Fruit fly (Drosophila melanogaster): ENCODE results near the gene CG2202.

The CG2202 gene

dm6 chrX:10814113-10814512 lies 34.4 kb upstream of the CG2202 start (continued):
- TF ChIP-seq chinmo (GFP tag; IDR thresholded peaks at IDR 0.05; ENCODE audit: partially characterized antibody) (peak; percentile 73; the same call in 1 of the 4 replicates), Awh (GFP tag; IDR thresholded peaks at IDR 0.05) (peak; percentile 19; the same call in 1 of the 2 replicates), Xbp1 (GFP tag; optimal IDR thresholded peaks at IDR 0.05) (no peak), crol (GFP tag; IDR thresholded peaks at IDR 0.05) (peak; percentile 96), her (GFP tag; optimal IDR thresholded peaks at IDR 0.05) (no peak), zen2 (GFP tag; IDR thresholded peaks at IDR 0.05; ENCODE audit: partially characterized antibody) (no peak), pzg (GFP tag; optimal IDR thresholded peaks at IDR 0.05) (no peak), CkIIα-i1 (GFP tag; IDR thresholded peaks at IDR 0.05) (no peak), CG7839 (tag; optimal IDR thresholded peaks at IDR 0.05) (no peak), CG7372 (GFP tag; IDR thresholded peaks at IDR 0.05) (no peak), CG17802 (tag; optimal IDR thresholded peaks at IDR 0.05) (no peak), CG9609 (GFP tag; optimal IDR thresholded peaks at IDR 0.05) (no peak), CG4854 (GFP tag; optimal IDR thresholded peaks at IDR 0.05) (no peak), BtbVII (GFP tag; optimal IDR thresholded peaks at IDR 0.05) (peak; percentile 11), HLHmδ (GFP tag; optimal IDR thresholded peaks at IDR 0.05) (peak; percentile 28), az2 (GFP tag; optimal IDR thresholded peaks at IDR 0.05) (no peak), CG12236 (GFP tag; optimal IDR thresholded peaks at IDR 0.05) (no peak), Stat92E (GFP tag; optimal IDR thresholded peaks at IDR 0.05) (no peak), rib (GFP tag; IDR thresholded peaks at IDR 0.05) (peak; percentile 65), CG43689 (GFP tag; IDR thresholded peaks at IDR 0.05) (no peak), CG32532 (GFP tag; IDR thresholded peaks at IDR 0.05) (0 out of 2 replicates have a peak, but pooled peaks have one; percentile 17), CG33213 (GFP tag; optimal IDR thresholded peaks at IDR 0.05) (no peak), CG15479 (GFP tag; optimal IDR thresholded peaks at IDR 0.05) (no peak), br (optimal IDR thresholded peaks at IDR 0.05) (no peak), Hand (GFP tag; optimal IDR thresholded peaks at IDR 0.05) (no peak), ci (GFP tag; IDR thresholded peaks at IDR 0.05) (peak; percentile 50; the same call in 1 of the 3 replicates), CG6791 (GFP tag; IDR thresholded peaks at IDR 0.05; ENCODE audit: partially characterized antibody) (no peak), ATbp (GFP tag; optimal IDR thresholded peaks at IDR 0.05) (peak; percentile 19), Mes4 (GFP tag; optimal IDR thresholded peaks at IDR 0.05) (no peak), ara (GFP tag; IDR thresholded peaks at IDR 0.05) (0 out of 2 replicates have a peak, but pooled peaks have one; percentile 30), Bgb (GFP tag; IDR thresholded peaks at IDR 0.05; ENCODE audit: partially characterized antibody) (no peak), Atf3 (GFP tag; optimal IDR thresholded peaks at IDR 0.05) (no peak), Jarid2 (GFP tag; optimal IDR thresholded peaks at IDR 0.05) (no peak), CG5953 (GFP tag; IDR thresholded peaks at IDR 0.05) (0 out of 2 replicates have a peak, but pooled peaks have one; percentile 27), CG2116 (GFP tag; optimal IDR thresholded peaks at IDR 0.05) (no peak), CG12219 (GFP tag; optimal IDR thresholded peaks at IDR 0.05) (no peak), CG10147 (GFP tag; optimal IDR thresholded peaks at IDR 0.05) (no peak), CG8089 (GFP tag; optimal IDR thresholded peaks at IDR 0.05) (no peak), CG8290 (GFP tag; optimal IDR thresholded peaks at IDR 0.05) (no peak), CG8290 (tag; optimal IDR thresholded peaks at IDR 0.05) (no peak), Hr39 (optimal IDR thresholded peaks at IDR 0.05) (no peak), gce (GFP tag; IDR thresholded peaks at IDR 0.05) (no peak), ato (GFP tag; IDR thresholded peaks at IDR 0.05; ENCODE audit: partially characterized antibody) (0 out of 2 replicates have a peak, but pooled peaks have one; percentile 37), CG16815 (GFP tag; optimal IDR thresholded peaks at IDR 0.05) (no peak), Dfd (GFP tag; optimal IDR thresholded peaks at IDR 0.05) (no peak), knrl (GFP tag; IDR thresholded peaks at IDR 0.05; ENCODE audit: partially characterized antibody) (no peak), CG14014 (GFP tag; IDR thresholded peaks at IDR 0.05) (no peak), H2.0 (GFP tag; IDR thresholded peaks at IDR 0.05) (no peak), CG12155 (GFP tag; optimal IDR thresholded peaks at IDR 0.05) (no peak), scrt (GFP tag; optimal IDR thresholded peaks at IDR 0.05) (peak; percentile 15), schlank (tag; optimal IDR thresholded peaks at IDR 0.05) (no peak)
